Fruit fly (Drosophila melanogaster): ENCODE data around the gene Bka.

Bka gene

DNA sequence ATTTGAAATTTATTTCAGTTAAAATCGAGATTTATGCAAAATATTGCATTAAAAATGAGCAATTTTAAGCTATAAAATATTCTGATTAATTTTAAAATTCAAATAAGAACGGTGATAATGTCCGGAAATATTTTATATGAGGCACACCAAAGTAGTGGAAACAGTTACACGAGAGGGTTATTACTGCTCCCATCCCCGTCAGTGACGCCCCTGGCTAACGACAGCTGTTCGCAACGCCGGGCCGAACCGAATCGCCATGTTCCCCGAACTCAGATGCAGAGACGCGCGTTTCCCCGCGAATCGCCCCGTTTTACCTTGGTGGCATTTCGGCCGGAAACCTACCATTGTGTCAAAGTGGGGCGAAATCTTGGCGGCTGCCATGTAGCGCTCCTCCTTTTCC is 16.7 kb downstream of the Bka start (continued):
- no peak for TF ChIP-seq CG8290 (GFP tag; optimal IDR thresholded peaks at IDR 0.05)
- peak in 1 of 2 experiments; percentile 14 for TF ChIP-seq CG8290 (tag; optimal IDR thresholded peaks at IDR 0.05)
- TF ChIP-seq CG14860 (GFP tag; IDR thresholded peaks at IDR 0.05; ENCODE audit: partially characterized antibody): no peak
- TF ChIP-seq CG10979 (tag; optimal IDR thresholded peaks at IDR 0.05): no peak
- TF ChIP-seq Antp (GFP tag; optimal IDR thresholded peaks at IDR 0.05): peak; percentile 35
- TF ChIP-seq ttk (GFP tag; IDR thresholded peaks at IDR 0.05): 0 out of 2 replicates have a peak, but pooled peaks have one; percentile 25
- TF ChIP-seq hb (GFP tag; IDR thresholded peaks at IDR 0.05; ENCODE audit: partially characterized antibody): no peak
- TF ChIP-seq CG14014 (GFP tag; IDR thresholded peaks at IDR 0.05): no peak
- no peak for TF ChIP-seq Lhr (GFP tag; optimal IDR thresholded peaks at IDR 0.05)
- TF ChIP-seq CG9215 (GFP tag; IDR thresholded peaks at IDR 0.05): no peak; the same call in 1 of the 2 replicates
- TF ChIP-seq eyg (GFP tag; optimal IDR thresholded peaks at IDR 0.05): peak; percentile 0
- TF ChIP-seq CG18262 (tag; optimal IDR thresholded peaks at IDR 0.05): no peak
- TF ChIP-seq CG2120 (GFP tag; optimal IDR thresholded peaks at IDR 0.05): peak; percentile 42
- TF ChIP-seq zfh1 (GFP tag; IDR thresholded peaks at IDR 0.05): peak; percentile 58; the same call in 2 of the 3 replicates
- TF ChIP-seq ken (GFP tag; IDR thresholded peaks at IDR 0.05): peak; percentile 26; the same call in 1 of the 3 replicates
- TF ChIP-seq CG1832 (GFP tag; optimal IDR thresholded peaks at IDR 0.05): no peak
- TF ChIP-seq CG15011 (GFP tag; optimal IDR thresholded peaks at IDR 0.05): no peak
- TF ChIP-seq danr (GFP tag; IDR thresholded peaks at IDR 0.05): peak; percentile 40; the same call in 1 of the 2 replicates
- TF ChIP-seq Xbp1 (GFP tag; optimal IDR thresholded peaks at IDR 0.05): peak; percentile 39
- peak; percentile 25 for TF ChIP-seq CG7839 (tag; optimal IDR thresholded peaks at IDR 0.05)
- peak; percentile 60; the same call in 1 of the 2 replicates for TF ChIP-seq Drgx (GFP tag; IDR thresholded peaks at IDR 0.05)
- no peak for TF ChIP-seq Sox102F (GFP tag; optimal IDR thresholded peaks at IDR 0.05)
- peak; percentile 36 for TF ChIP-seq CG17328 (GFP tag; IDR thresholded peaks at IDR 0.05)
- no peak for TF ChIP-seq cas (GFP tag; IDR thresholded peaks at IDR 0.05)
- peak; percentile 44; the same call in 1 of the 2 replicates for TF ChIP-seq Atf6 (GFP tag; IDR thresholded peaks at IDR 0.05)
- TF ChIP-seq grn (GFP tag; optimal IDR thresholded peaks at IDR 0.05): no peak
- TF ChIP-seq slbo (GFP tag; IDR thresholded peaks at IDR 0.05): peak; percentile 74
- TF ChIP-seq zf30C (GFP tag; optimal IDR thresholded peaks at IDR 0.05): no peak
- TF ChIP-seq Meics (GFP tag; optimal IDR thresholded peaks at IDR 0.05): peak; percentile 12
- no peak for TF ChIP-seq hkb (optimal IDR thresholded peaks at IDR 0.05)
- peak; percentile 69 for TF ChIP-seq hkb (GFP tag; IDR thresholded peaks at IDR 0.05)
- peak; percentile 22 for TF ChIP-seq MBD-R2 (GFP tag; IDR thresholded peaks at IDR 0.05)
- no peak for TF ChIP-seq Ets65A (GFP tag)
- TF ChIP-seq gsb (GFP tag; IDR thresholded peaks at IDR 0.05): no peak
- TF ChIP-seq CoRest (tag; optimal IDR thresholded peaks at IDR 0.05): no peak
- TF ChIP-seq CG12744 (GFP tag; optimal IDR thresholded peaks at IDR 0.05): no peak
- TF ChIP-seq CG4820 (GFP tag; optimal IDR thresholded peaks at IDR 0.05): no peak
- TF ChIP-seq CG7556 (GFP tag; optimal IDR thresholded peaks at IDR 0.05): no peak
- peak; percentile 55 for TF ChIP-seq Side (GFP tag; optimal IDR thresholded peaks at IDR 0.05)
- TF ChIP-seq CG4707 (GFP tag; optimal IDR thresholded peaks at IDR 0.05): no peak
- TF ChIP-seq ase (GFP tag; IDR thresholded peaks at IDR 0.05): no peak
- TF ChIP-seq kay (GFP tag; optimal IDR thresholded peaks at IDR 0.05): no peak
- peak; percentile 31 for TF ChIP-seq CG11504 (tag; optimal IDR thresholded peaks at IDR 0.05)
- no peak for TF ChIP-seq PHDP (tag; optimal IDR thresholded peaks at IDR 0.05)
- peak; percentile 39 for TF ChIP-seq tin (GFP tag; optimal IDR thresholded peaks at IDR 0.05)
- TF ChIP-seq dmrt11E (tag; optimal IDR thresholded peaks at IDR 0.05): no peak
- peak; percentile 45; the same call in 1 of the 3 replicates for TF ChIP-seq CG11695 (GFP tag; IDR thresholded peaks at IDR 0.05)
- TF ChIP-seq stc (GFP tag; IDR thresholded peaks at IDR 0.05): no peak
- no peak for TF ChIP-seq prd (optimal IDR thresholded peaks at IDR 0.05)
- 0 out of 3 replicates have a peak, but pooled peaks have one; percentile 13 for TF ChIP-seq prd (GFP tag; IDR thresholded peaks at IDR 0.05)
- no peak for TF ChIP-seq CG1647 (GFP tag; optimal IDR thresholded peaks at IDR 0.05)
- TF ChIP-seq jigr1 (GFP tag; IDR thresholded peaks at IDR 0.05): no peak
- TF ChIP-seq Camta (GFP tag; optimal IDR thresholded peaks at IDR 0.05): peak; percentile 46
